Worm (Caenorhabditis elegans): Measurements from ENCODE around the gene unc-10.

DNA sequence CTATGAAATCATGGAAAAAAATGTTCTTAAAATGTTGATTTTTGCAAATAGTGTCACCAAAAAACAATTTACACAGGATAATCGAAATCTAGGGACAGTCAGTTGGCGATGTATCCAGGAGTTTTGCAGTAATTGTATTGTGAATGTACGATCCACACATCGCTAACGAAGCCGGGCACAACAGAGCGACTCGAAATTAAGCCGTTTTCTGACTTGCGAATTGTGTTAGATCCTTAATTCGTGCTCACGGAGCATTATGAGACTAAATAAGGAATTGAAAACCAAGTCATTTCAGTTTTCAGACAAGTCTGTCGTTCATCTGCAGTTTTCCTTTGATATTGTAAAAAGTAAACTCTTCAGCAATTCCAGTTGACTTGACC is 46.1 kb downstream of the unc-10 start:
- TF ChIP-seq pha-4 (tag; optimal IDR thresholded peaks at IDR 0.05) (no peak), nhr-28 (tag; optimal IDR thresholded peaks at IDR 0.05) (no peak), unc-62 (GFP tag; optimal IDR thresholded peaks at IDR 0.05) (no peak), drap-1 (GFP tag; optimal IDR thresholded peaks at IDR 0.05) (no peak)
